Fruit fly (Drosophila melanogaster) whole organism, pupa: ENCODE measurements around the gene TfIIA-S.

Source experiments
- CG13204 ChIP-seq: fragments of 200-800 bp; sonication (Bioruptor generic); optimal IDR thresholded peaks from 2 replicates; lab custom pipeline; 2018; ENCODE audit warnings: missing biosample characterization, mild to moderate bottlenecking, missing genetic modification characterization, moderate library complexity
- CG32121 ChIP-seq: fragments of 200-800 bp; sonication (Bioruptor generic); IDR thresholded peaks from 2 replicates; pipeline ENCODE4 v1.3.6; 2022; ENCODE audit warnings: missing biosample characterization, missing genetic modification characterization
- CG34367 ChIP-seq: fragments of 200-800 bp; sonication (Bioruptor generic); optimal IDR thresholded peaks from 2 replicates; lab custom pipeline; 2018; ENCODE audit warnings: missing biosample characterization, mild to moderate bottlenecking, missing genetic modification characterization
- CG4496 ChIP-seq: fragments of 200-800 bp; sonication (Bioruptor generic); IDR thresholded peaks from 3 replicates; pipeline ENCODE4 v1.3.6; 2022; ENCODE audit warnings: missing biosample characterization, missing genetic modification characterization
- CG8159 ChIP-seq: fragments of 200-800 bp; sonication (Bioruptor generic); optimal IDR thresholded peaks from 3 replicates; lab custom pipeline; 2018; ENCODE audit warnings: missing biosample characterization, mild to moderate bottlenecking, missing genetic modification characterization, moderate library complexity
- CG9948 ChIP-seq: fragments of 200-800 bp; sonication (Bioruptor generic); optimal IDR thresholded peaks from 2 replicates; lab custom pipeline; 2018; ENCODE audit warnings: missing biosample characterization, mild to moderate bottlenecking, missing genetic modification characterization, moderate library complexity
- D1 ChIP-seq: fragments of 200-800 bp; sonication (Bioruptor generic); optimal IDR thresholded peaks from 2 replicates; lab custom pipeline; 2018; ENCODE audit warnings: missing biosample characterization, mild to moderate bottlenecking, missing genetic modification characterization, moderate library complexity
- EcR ChIP-seq: fragments of 200-800 bp; sonication (Bioruptor generic); optimal IDR thresholded peaks from 3 replicates; lab custom pipeline; 2019; ENCODE audit warnings: missing biosample characterization, missing genetic modification characterization, mild to moderate bottlenecking, moderate library complexity, missing genetic modification reagents
- Ets98B ChIP-seq: fragments of 200-800 bp; sonication (Bioruptor generic); IDR thresholded peaks from 2 replicates; pipeline ENCODE4 v1.3.6; 2022; ENCODE audit warnings: missing biosample characterization, missing genetic modification characterization
- Pif1B ChIP-seq: fragments of 200-800 bp; sonication (Bioruptor generic); optimal IDR thresholded peaks from 3 replicates; lab custom pipeline; 2016; ENCODE audit warnings: missing biosample characterization, missing genetic modification characterization
- Snoo ChIP-seq: fragments of 200-800 bp; sonication (Bioruptor generic); optimal IDR thresholded peaks from 3 replicates; lab custom pipeline; 2017; ENCODE audit warnings: missing biosample characterization, mild to moderate bottlenecking, missing genetic modification characterization, inconsistent platforms
- fd96Ca ChIP-seq: fragments of 200-800 bp; sonication (Bioruptor generic); IDR thresholded peaks from 3 replicates; pipeline ENCODE4 v1.3.6; 2022; ENCODE audit warnings: missing biosample characterization, missing genetic modification characterization
- gl ChIP-seq: fragments of 200-800 bp; sonication (Bioruptor generic); optimal IDR thresholded peaks from 2 replicates; lab custom pipeline; 2018; ENCODE audit warnings: missing biosample characterization, mild to moderate bottlenecking, missing genetic modification characterization
- rn ChIP-seq: fragments of 200-800 bp; sonication (Bioruptor generic); IDR thresholded peaks from 2 replicates; pipeline ENCODE4 v1.3.6; 2022; ENCODE audit warnings: missing biosample characterization, missing genetic modification characterization

DNA sequence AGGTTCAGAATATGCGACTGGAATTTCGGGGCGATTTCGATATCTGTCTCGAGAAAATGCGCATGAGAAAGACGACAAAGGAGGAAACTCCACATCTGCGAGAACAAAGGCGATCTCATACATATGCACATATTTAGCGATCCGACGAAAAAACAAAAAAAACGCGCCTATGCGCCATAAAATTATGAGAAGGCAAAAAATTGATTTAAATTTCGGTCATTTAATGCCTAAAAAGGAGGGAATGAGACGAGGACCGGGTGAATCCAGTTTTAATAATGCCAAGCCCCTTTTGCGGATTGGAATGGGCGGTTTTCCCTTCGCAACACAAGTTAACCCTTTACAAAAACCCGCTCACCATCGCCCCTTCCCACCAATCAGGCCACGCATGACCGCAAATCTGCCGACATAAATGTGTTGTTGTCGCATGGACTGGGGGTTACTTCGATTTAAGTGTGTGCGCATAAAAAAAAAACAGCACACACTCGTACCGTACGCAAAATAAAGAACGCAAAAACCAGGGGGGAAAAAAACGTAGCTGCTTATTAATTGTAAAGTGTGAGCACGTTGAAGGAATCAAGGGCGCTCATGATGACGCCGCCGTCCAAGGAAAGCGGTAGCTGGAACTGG, 23.7 kb upstream of the TfIIA-S start:
- TF ChIP-seq gl (no peak), CG34367 (tag; lab: Kevin White, UChicago) (no peak), EcR (no peak), Ets98B (GFP tag; lab: Robert Waterston, UW) (no peak), Snoo (tag; lab: Kevin White, UChicago) (no peak), D1 (tag; lab: Kevin White, UChicago) (no peak), Pif1B (GFP tag; lab: Kevin White, UChicago) (no peak), fd96Ca (GFP tag; lab: Robert Waterston, UW) (no peak), CG9948 (no peak), rn (GFP tag; lab: Robert Waterston, UW) (no peak), CG4496 (GFP tag; lab: Robert Waterston, UW) (no peak), CG13204 (GFP tag; lab: Kevin White, UChicago) (no peak), CG8159 (no peak), CG32121 (GFP tag; lab: Robert Waterston, UW) (no peak)
